Worm (Caenorhabditis elegans) whole organism, dauer: ENCODE data around the gene T22D1.1.

Source experiments
- unc-62 ChIP-seq: sonication (generic microtip); optimal IDR thresholded peaks from 2 replicates; lab custom pipeline; 2017; ENCODE audit warnings: missing biosample characterization, missing genetic modification reagents, missing genetic modification characterization

T22D1.1 gene

DNA sequence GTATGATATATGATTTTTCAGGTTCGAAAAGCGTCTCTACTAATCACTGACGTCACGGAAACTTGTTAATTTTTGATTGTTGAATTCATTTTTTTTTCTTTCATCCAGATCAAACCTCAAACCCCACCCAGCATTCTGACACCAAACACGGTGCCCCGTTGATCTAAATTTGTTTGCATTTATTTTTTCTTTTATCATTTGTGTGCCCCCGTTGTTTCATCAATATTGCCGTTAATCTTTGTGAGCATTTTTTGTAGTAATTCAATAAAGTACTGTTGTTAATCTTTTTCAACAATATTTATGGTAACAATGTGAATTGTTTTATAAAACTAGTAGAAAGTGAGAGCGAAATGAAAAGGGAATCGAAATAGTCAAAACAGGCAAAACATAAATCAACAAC lies 6.3 kb upstream of the T22D1.1 start:
- TF ChIP-seq unc-62 = no peak

DNA sequence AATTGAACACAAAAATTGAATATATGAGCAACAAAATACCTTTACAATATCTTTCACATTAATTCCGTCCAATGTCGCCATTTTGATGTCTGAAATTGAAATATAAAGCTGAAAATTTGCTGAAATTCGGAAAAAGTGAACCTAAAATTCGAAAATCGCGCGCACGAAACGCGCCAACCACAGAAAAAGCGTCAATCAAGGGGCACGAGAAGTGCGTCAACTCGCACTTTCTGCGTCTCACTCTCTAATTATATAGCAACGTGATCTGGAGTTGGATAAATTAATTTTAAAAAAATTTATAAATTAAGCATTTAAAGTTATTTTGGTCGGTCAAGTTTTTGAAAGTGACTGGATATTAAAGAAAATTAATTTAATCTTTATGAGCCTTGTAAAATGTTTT lies 3.9 kb upstream of the T22D1.1 start, which contains the start of gene ruvb-2:
ruvb-2 (minus strand) TSS at position 89 of the 400 bp plus-strand sequence.
- no peak for TF ChIP-seq unc-62

DNA sequence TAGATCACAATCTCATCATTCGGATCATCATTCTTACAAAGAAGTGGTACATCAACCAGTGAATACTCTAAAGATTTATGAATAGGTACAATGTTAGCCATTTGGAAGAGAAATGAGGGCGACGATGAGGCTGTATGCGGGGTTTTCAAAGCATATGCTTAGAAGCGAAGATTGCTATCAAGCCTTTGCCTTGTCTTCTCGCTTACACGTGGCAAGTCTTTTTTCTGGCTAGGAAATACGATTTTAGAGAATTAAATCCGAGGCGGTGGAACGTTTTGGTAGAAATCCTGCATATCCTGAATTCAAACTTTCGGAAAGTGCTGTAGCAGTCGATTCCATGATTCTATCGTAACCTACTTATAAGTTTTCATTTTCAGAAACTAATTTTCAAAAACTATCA lies 3.1 kb upstream of the T22D1.1 start, which contains the start of gene T22D1.18:
T22D1.18 (minus strand) TSS at position 101 of the 400 bp plus-strand sequence.
- no peak for TF ChIP-seq unc-62

DNA sequence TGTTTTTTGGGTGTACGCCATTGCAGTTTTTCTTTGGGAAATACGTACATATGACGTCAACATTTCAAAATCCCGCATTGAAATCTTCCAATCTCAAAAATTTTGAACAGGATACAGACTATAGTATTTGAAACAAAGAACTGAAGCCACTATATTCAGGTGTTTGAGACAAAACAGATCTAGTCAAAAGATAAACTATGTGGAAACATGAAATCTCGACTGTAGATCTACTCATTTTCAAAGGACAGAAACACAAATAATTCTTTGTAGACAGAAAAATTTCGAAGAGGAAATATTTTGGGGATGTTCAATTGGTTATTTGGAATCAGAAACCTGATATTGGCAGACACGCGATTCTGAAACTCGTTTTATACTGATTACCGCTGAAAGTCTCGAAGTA lies 2.4 kb downstream of the T22D1.1 start:
- TF ChIP-seq unc-62 = no peak

DNA sequence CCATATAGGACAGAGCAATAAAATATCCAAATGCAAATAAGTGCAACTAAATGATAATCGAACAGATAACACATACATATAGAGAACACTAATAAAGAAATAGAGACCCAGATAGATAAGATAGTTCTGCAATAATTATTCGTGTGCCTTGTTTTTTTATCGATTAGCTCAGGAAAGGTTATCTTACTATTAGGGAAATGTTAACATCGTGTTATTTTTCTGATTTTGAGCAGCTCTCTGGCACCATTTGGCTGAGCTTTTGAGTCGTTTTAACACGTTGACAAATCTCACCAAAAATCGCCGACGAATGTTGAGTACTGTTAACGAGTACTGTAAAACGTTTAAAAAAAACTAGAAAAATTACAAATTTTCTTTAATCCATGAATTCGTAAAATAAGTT lies 5.2 kb downstream of the T22D1.1 start, which contains the start of gene cest-6:
cest-6 (minus strand) TSS at position 101 of the 400 bp plus-strand sequence.
- no peak for TF ChIP-seq unc-62

DNA sequence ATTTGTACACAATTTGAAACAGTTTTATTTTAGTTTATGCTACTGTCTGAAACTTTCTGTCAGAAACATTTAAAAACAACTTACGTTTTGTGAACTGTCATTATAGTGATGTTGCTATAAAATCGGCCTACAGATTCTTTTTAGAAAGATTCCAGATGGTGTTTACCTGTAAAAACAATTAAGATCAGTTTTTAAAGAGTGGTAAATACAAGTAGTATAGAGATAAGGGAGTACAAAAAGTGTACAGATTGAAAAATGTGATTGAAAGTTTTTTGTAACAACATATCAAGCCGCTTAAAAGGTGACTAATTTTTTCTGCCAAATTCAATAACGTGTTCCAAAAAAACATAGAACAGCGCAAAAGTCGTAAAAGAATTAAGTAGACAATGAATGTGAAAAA lies 14.4 kb downstream of the T22D1.1 start, which contains the start of gene npr-12:
npr-12 (minus strand) TSS at position 101 of the 400 bp plus-strand sequence.
- TF ChIP-seq unc-62 = no peak

DNA sequence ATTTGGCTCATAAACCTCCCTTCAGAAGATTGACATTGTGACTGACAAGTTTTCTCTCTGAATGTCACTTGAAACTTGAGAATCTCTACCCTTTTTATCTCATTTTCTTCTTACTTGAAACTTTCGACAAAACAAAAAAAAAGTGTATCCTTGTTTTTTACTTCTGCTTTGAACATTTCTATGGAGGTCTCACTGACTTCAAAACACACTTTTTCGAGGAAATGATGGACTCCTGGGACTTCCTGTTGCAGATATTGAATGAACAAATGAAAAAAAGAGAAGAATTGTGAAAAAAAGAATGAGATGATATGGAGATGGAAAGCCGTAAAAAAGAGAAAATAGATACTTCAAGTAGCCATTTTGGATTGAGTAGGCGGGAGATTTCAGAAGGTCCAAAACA lies 17.9 kb downstream of the T22D1.1 start:
- no peak for TF ChIP-seq unc-62

DNA sequence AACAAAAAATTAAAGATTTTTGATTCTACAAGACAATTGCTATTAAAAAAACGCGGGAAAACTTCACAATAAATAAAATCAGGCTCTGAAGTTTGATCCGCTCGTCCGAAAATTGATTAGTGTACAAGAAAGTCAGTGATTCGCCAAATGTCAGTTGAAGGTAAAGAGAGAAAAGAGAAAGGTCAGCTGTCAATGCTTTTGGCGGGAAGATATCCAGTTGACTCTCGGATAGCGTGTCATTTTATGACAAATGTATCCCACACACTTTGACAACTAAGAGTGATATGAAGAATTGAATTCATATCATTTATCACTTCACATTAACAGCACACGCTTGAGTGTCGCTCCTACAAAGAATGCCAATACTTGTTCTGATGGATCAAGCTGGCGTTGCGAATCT lies 23.7 kb downstream of the T22D1.1 start:
- no peak for TF ChIP-seq unc-62

DNA sequence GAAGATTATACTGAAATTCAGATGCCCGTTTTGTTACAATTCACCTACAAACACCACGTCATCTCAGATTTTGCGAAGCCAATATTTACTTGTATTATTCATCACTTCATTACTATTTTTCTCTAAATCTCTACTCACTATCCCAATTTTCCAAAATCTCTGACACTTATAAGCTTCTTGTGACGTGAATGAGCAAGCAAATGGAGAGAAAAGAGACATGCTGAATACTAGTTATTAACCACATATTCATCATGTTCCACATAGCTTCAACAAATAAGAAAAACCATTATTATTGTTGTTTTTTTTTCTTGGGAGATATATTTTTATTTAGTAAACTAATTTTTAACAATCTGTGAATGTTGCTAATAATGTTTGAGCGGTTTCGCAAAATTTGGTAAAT lies 28.1 kb downstream of the T22D1.1 start:
- TF ChIP-seq unc-62 = no peak

DNA sequence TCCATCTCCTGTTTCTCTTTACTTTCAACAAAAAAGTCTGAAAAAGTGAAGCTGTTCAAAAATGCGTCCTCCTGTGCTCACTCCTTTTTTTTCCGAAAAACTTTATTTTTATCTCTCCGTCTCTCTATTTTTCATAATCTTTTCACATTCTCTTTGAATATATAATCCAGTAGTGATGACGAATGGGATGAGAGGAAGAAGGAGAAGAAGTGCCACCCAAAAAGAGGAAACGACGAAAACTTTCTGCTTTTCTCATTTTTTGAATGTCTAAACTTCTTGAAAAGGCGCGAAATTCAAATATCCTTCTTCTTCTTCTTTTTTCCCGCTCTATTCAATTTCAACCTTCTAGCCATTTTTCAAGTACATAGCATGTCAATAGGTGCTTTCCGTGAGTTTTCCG lies 31.5 kb downstream of the T22D1.1 start:
- no peak for TF ChIP-seq unc-62

DNA sequence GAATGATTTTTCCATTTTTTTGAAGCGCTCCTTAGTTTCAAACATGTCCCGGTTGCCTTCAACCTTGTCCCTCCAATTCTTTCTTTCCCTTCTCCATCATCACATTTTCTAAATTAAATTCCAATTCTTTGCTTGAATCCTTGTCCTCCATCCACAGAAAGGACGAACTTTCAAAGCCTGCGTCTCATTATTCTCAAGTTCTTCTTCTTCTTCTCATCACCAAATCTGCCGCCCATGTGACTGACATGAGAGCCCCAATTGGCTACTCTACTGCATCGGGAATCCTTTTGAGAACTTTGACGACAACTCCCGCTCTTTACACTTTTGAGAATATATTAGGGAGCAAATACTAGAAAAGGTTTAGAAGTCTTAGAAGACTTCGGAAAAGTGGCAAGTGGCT lies 33.5 kb downstream of the T22D1.1 start:
- TF ChIP-seq unc-62 = no peak

DNA sequence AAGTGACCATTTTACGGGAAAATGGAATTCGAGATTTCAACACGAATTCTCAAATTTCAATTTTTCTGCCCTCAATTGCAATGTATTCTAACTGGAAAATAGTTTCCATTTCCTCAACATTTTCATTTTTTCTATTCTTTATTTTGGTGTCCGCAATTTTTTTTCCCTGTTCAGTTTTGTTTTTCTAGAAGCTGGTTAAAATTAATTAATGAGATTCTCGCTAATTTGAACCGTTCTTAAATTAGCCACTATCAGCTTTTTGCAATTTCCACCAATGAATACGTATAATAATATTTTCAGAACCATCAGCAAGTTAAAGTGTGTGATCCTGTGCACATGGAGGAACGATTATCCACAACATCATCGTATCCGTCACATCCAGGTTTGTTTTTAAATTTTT lies 34.2 kb downstream of the T22D1.1 start, which contains the start of gene jnk-1:
jnk-1 (plus strand) TSS at position 301 of the 400 bp plus-strand sequence.
- TF ChIP-seq unc-62 = no peak

DNA sequence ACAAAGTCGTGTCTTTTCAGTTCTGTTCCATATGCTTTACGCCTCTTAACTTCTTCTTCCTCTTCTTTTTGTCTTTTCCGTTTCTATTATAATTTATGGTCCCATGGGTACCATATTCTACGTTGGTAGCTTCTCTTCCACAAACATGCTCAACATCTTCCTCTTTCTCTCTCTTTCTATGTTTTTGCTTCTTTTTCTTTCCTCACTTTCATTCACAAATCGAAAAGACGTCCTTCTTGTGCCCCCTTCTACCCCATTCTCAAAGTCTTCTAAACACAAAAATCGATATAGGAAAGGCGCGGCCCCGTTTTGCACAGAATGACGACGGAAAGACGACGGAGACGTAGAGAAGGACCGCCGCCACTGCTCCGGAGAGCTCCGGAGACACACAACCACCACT lies 35.5 kb downstream of the T22D1.1 start:
- no peak for TF ChIP-seq unc-62

DNA sequence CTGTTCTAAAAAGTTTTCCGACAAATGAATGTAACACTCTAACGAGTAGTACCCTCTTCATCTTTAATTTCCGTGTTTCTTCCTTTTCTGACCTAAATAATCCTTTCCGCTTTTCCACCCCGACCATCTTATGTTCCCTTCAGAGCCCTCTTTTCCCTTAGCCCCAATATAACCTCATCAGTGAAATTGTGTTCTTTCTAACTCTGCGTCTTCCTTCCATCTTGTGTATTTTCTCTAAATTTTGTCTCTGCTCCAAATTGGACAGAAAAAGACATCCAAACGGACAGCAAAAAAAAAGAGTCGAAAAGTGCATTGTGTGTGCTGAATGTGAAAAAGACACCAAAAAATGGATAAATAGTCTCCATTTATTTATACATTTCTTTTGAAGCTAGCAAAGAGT lies 36.3 kb downstream of the T22D1.1 start:
- no peak for TF ChIP-seq unc-62

DNA sequence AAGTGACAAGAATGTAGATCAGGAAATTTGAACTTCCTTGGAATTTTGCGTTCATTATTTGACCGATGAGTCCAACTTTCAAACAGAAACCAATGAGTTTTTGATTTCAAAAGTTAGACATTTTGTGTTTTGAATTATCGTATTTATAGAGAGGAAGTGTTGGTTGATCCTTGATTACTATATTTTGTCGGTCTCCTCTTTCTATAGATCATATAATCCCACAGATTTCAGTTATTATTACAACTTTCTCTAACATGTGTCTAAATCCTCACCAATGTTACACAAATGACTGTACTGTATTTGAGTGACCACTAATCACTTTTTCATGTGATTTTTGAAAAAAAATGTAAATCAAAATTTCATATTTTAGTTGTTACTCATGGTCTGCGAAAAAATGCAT lies 41.3 kb downstream of the T22D1.1 start, which contains the start of gene B0478.3:
B0478.3 (minus strand) TSS at position 101 of the 400 bp plus-strand sequence.
- no peak for TF ChIP-seq unc-62

DNA sequence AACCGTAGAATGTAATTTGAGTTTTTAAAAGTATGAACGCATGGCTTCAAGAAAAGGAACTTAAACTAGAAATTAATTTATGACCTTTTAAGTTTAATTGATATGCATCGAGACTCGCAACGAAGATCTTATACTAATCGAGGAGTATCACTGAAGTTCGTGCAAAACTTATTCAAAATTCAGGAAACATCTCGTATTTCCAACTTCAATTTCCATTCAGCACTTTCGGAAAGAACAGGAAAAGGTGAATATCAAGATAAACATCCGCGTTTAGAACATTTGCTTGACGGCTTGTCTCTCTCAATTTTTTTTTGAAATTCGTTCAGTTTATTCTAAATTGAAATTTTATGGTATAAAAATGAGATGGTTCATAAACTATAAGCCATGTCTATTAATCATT lies 42.0 kb downstream of the T22D1.1 start, which contains the start of gene ZK381.2:
ZK381.2 (plus strand) TSS at position 301 of the 400 bp plus-strand sequence.
- TF ChIP-seq unc-62 = no peak

DNA sequence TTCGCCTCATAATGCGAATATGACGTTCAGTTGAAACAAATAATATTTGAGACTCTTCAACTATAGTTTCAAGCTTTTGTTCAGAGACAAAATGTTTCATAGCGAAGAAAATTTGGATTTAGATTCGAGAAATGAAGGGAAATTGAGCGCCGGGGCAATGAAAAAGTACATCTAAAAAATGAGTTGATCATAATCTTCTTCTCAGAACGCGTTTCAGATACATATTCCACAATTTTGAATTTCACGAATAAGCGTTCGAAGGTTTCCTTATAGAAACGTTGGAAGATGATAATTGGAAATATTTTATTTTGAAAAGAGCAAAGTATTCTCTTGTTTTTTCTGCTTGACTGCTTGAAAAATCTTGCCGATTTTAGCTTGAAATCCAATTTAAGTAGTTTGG lies 47.1 kb downstream of the T22D1.1 start, which contains the start of gene ZK381.8:
ZK381.8 (minus strand) TSS at position 101 of the 400 bp plus-strand sequence.
- TF ChIP-seq unc-62 = no peak

DNA sequence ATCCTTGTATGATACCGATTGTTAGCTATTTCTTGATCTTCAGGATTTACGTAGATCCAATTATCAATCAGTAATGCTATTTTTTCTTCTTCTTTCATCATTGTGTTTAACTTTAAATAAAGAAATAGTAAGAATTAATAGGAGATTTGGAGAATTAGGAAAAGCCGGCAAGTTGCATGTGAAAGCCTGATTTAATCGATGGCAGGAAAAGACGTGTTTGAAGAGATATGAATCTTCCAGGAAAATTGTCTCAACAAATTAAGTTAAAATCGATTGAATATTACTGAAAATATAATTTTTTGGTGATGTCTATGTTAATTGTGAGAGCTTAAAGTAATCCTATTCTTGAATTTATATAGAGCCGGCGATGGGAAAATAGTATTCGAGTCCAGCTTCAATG lies 48.0 kb downstream of the T22D1.1 start, which contains the start of gene ZK381.62:
ZK381.62 (minus strand) TSS at position 101 of the 400 bp plus-strand sequence.
- no peak for TF ChIP-seq unc-62

DNA sequence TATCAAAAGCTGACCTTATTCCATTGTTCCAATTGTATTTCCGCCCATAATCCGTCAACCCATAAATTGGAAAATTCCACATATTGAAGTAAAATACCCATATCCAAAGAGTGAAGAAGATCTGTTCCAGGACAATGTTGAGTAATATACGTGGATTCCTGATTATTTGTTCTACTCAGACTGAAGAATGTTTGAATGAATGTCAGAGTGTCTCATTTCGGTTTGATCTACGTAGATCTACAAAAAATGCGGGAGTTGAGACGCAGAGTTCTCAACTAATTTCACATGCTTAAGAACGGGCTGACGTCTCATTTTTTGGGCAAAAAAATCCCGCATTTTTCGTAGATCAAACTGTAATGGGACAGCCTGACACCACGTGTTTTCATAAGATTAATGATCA lies 49.3 kb downstream of the T22D1.1 start, which contains the start of gene nhr-249:
nhr-249 (minus strand) TSS at position 101 of the 400 bp plus-strand sequence.
- no peak for TF ChIP-seq unc-62
